Worm (Caenorhabditis elegans): ENCODE measurements around the gene lgc-25.

lgc-25 gene

ce11 chrX:14169569-14170031 lies 8.1 kb upstream of the lgc-25 start, which contains the start of gene sym-4:
Gene sym-4, minus strand, starts transcription at chrX:14169619.
- TF ChIP-seq ztf-4 (tag; optimal IDR thresholded peaks at IDR 0.05) (peak; percentile 84), ama-1 (optimal IDR thresholded peaks at IDR 0.05) (peak; percentile 30), lin-39 (tag; optimal IDR thresholded peaks at IDR 0.05) (no peak), mab-5 (tag; optimal IDR thresholded peaks at IDR 0.05) (peak; percentile 81), nhr-25 (tag; optimal IDR thresholded peaks at IDR 0.05) (peak; percentile 91), gmeb-1 (tag; optimal IDR thresholded peaks at IDR 0.05) (peak; percentile 81), aly-2 (tag; optimal IDR thresholded peaks at IDR 0.05) (no peak), lin-13 (GFP tag; optimal IDR thresholded peaks at IDR 0.05) (peak; percentile 92), unc-39 (tag; optimal IDR thresholded peaks at IDR 0.05) (no peak), nhr-11 (tag; optimal IDR thresholded peaks at IDR 0.05) (peak; percentile 51), sma-3 (GFP tag; optimal IDR thresholded peaks at IDR 0.05) (peak; percentile 96), snpc-4 (tag; optimal IDR thresholded peaks at IDR 0.05) (peak; percentile 78), dmd-4 (tag; optimal IDR thresholded peaks at IDR 0.05) (no peak), peb-1 (tag; optimal IDR thresholded peaks at IDR 0.05) (peak; percentile 12), F13H6.1 (tag; optimal IDR thresholded peaks at IDR 0.05) (peak; percentile 90), ztf-1 (GFP tag; conservative IDR thresholded peaks at IDR 0.05) (no peak), skn-1 (tag; optimal IDR thresholded peaks at IDR 0.05) (peak; percentile 8), unc-55 (GFP tag; optimal IDR thresholded peaks at IDR 0.05) (peak; percentile 96), ceh-16 (tag; optimal IDR thresholded peaks at IDR 0.05) (no peak), R02D3.7 (tag; optimal IDR thresholded peaks at IDR 0.05) (no peak), nhr-6 (tag; optimal IDR thresholded peaks at IDR 0.05) (peak; percentile 76), ztf-11 (tag; optimal IDR thresholded peaks at IDR 0.05) (no peak), ZK546.5 (tag; optimal IDR thresholded peaks at IDR 0.05) (no peak), alr-1 (tag; optimal IDR thresholded peaks at IDR 0.05) (no peak), egl-27 (tag; optimal IDR thresholded peaks at IDR 0.05) (peak; percentile 83), nhr-129 (tag; optimal IDR thresholded peaks at IDR 0.05) (peak; percentile 97), mbf-1 (tag; optimal IDR thresholded peaks at IDR 0.05) (no peak), elt-1 (tag; optimal IDR thresholded peaks at IDR 0.05) (no peak), C34F6.9 (tag; optimal IDR thresholded peaks at IDR 0.05) (peak; percentile 98), nhr-10 (tag; optimal IDR thresholded peaks at IDR 0.05) (peak; percentile 22), mdl-1 (tag; optimal IDR thresholded peaks at IDR 0.05) (peak; percentile 55 to 88), nhr-12 (tag; optimal IDR thresholded peaks at IDR 0.05) (no peak), ceh-82 (tag; optimal IDR thresholded peaks at IDR 0.05) (peak; percentile 32), unc-62 (GFP tag; optimal IDR thresholded peaks at IDR 0.05) (no peak), sma-9 (GFP tag; optimal IDR thresholded peaks at IDR 0.05) (peak; percentile 93), sma-9 (tag; optimal IDR thresholded peaks at IDR 0.05) (no peak), lsy-2 (tag; optimal IDR thresholded peaks at IDR 0.05) (peak; percentile 35 to 90), zag-1 (tag; optimal IDR thresholded peaks at IDR 0.05) (peak; percentile 92), nhr-237 (tag; optimal IDR thresholded peaks at IDR 0.05) (peak; percentile 34), nhr-21 (tag; optimal IDR thresholded peaks at IDR 0.05) (peak; percentile 94), Y55F3AM.14 (GFP tag; optimal IDR thresholded peaks at IDR 0.05) (peak; percentile 5), fos-1 (tag; optimal IDR thresholded peaks at IDR 0.05) (peak; percentile 99), sem-4 (tag; optimal IDR thresholded peaks at IDR 0.05) (peak; percentile 87), crh-2 (tag; optimal IDR thresholded peaks at IDR 0.05) (peak; percentile 96), blmp-1 (tag; optimal IDR thresholded peaks at IDR 0.05; ENCODE audit: insufficient read depth) (peak; percentile 80), nhr-23 (tag; optimal IDR thresholded peaks at IDR 0.05) (no peak), nhr-77 (tag; optimal IDR thresholded peaks at IDR 0.05) (peak; percentile 34), lin-11 (tag; optimal IDR thresholded peaks at IDR 0.05) (peak; percentile 74), elt-3 (tag; optimal IDR thresholded peaks at IDR 0.05) (no peak)
